Worm (Caenorhabditis elegans): ENCODE results near the gene Y69H2.17.

DNA sequence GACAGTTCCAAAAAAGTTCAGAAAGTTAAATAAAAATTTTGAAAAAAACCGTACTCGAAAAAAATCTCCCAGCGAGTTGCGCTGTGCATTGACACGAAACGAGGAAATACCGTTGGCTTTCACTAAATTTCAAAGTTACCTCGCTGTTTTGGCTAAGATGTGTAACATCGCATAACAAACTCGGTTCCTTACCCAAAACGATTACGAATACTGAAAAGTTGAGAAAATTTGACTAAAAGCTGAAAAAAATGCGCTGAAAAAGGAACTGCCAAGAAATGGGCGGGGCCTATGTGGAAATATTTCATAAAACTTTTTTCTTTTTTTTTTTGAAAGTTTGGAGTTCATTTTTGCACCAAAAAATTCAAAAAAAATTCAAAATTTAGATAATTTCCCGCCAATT, 34.7 kb downstream of the Y69H2.17 start:
- TF ChIP-seq ama-1 (optimal IDR thresholded peaks at IDR 0.05) (no peak), B0310.2 (tag; optimal IDR thresholded peaks at IDR 0.05) (no peak), tbx-37 (GFP tag; conservative IDR thresholded peaks at IDR 0.05) (no peak), aly-1 (tag; optimal IDR thresholded peaks at IDR 0.05) (no peak), sea-1 (GFP tag; conservative IDR thresholded peaks at IDR 0.05) (no peak), ceh-13 (GFP tag; optimal IDR thresholded peaks at IDR 0.05) (no peak), hnd-1 (tag; optimal IDR thresholded peaks at IDR 0.05) (no peak), ets-7 (tag; optimal IDR thresholded peaks at IDR 0.05) (no peak), F13C5.2 (tag; optimal IDR thresholded peaks at IDR 0.05) (no peak), flt-1 (GFP tag; IDR thresholded peaks at IDR 0.05) (no peak), hmbx-1 (tag; optimal IDR thresholded peaks at IDR 0.05) (no peak), tbx-11 (GFP tag; IDR thresholded peaks at IDR 0.05) (no peak)
